Fruit fly (Drosophila melanogaster): Measurements from ENCODE around the gene Sfp38D.

The Sfp38D gene

DNA sequence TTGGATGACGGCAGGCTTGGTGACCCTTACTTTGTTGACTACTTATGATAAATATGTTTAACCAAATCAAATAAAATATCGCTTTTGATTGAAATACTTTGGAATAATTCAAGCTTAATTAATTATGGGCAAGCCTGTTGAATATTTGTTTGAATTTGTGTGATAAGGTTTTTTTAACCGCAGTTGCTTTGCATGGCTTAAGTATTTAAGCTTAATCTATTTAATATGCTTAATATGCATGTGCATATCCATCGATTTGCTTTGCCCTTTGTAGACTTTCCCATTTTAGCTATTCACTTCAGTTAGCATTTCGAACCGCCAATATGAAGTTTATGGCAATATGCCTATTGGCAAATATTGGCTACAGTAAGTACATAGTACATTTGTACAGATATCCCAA lies at the start of gene Sfp38D:
TSS of gene Sfp38D (plus strand) at position 301 of the 400 bp plus-strand sequence.
- no peak for TF ChIP-seq lz (GFP tag; optimal IDR thresholded peaks at IDR 0.05)
- no peak for TF ChIP-seq svp (GFP tag)
- TF ChIP-seq CG11294 (GFP tag; IDR thresholded peaks at IDR 0.05) = no peak
- no peak for TF ChIP-seq CG11762 (GFP tag; optimal IDR thresholded peaks at IDR 0.05; ENCODE audit: insufficient read depth)
- no peak for TF ChIP-seq spab (GFP tag; optimal IDR thresholded peaks at IDR 0.05)
- no peak for TF ChIP-seq CG7368 (GFP tag; optimal IDR thresholded peaks at IDR 0.05)
- TF ChIP-seq esn (GFP tag; optimal IDR thresholded peaks at IDR 0.05) = no peak
- TF ChIP-seq CG15336 (GFP tag; IDR thresholded peaks at IDR 0.05) = no peak
- TF ChIP-seq CG3919 (GFP tag; optimal IDR thresholded peaks at IDR 0.05) = no peak
- TF ChIP-seq Ets21C (GFP tag; optimal IDR thresholded peaks at IDR 0.05) = no peak
- no peak for TF ChIP-seq Blimp-1 (GFP tag; optimal IDR thresholded peaks at IDR 0.05)
- TF ChIP-seq CG10631 (GFP tag; optimal IDR thresholded peaks at IDR 0.05) = no peak
- no peak for TF ChIP-seq Smox (GFP tag; optimal IDR thresholded peaks at IDR 0.05)
- TF ChIP-seq dsx (GFP tag; optimal IDR thresholded peaks at IDR 0.05; ENCODE audit: poor library complexity, severe bottlenecking) = no peak
- no peak for TF ChIP-seq CG32006 (GFP tag; optimal IDR thresholded peaks at IDR 0.05)
- no peak for TF ChIP-seq acj6 (GFP tag; optimal IDR thresholded peaks at IDR 0.05)
- TF ChIP-seq CG1621 (tag; optimal IDR thresholded peaks at IDR 0.05) = no peak
- TF ChIP-seq Sox15 (GFP tag; optimal IDR thresholded peaks at IDR 0.05) = no peak
- no peak for TF ChIP-seq OdsH (GFP tag; optimal IDR thresholded peaks at IDR 0.05)

DNA sequence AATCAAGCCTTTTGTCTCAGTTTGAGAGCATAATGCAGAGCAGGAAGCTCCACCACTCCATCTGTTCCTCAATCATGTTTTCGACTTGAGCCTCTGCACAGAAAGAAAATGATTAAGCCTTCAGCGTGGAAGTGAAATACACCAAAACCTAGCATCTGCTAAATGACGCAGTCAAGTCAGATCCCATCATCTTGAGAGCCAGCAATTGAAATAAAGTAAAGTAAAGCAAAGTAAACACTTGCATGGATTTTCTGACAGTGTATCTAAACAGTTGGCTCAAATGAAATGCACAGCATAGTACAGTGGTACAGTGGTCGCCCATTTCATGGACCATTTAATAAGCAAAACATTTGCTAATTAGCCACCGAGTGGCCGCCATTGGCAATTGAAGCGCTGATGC lies 43.0 kb upstream of the Sfp38D start:
- no peak for TF ChIP-seq dsx (GFP tag; optimal IDR thresholded peaks at IDR 0.05; ENCODE audit: poor library complexity, severe bottlenecking)
- TF ChIP-seq Smox (GFP tag; optimal IDR thresholded peaks at IDR 0.05) = no peak
- TF ChIP-seq CG6163 (GFP tag; IDR thresholded peaks at IDR 0.05) = 0 out of 3 replicates have a peak, but pooled peaks have one; percentile 23
- no peak for TF ChIP-seq CG9139 (GFP tag; optimal IDR thresholded peaks at IDR 0.05)
- no peak for TF ChIP-seq Sox15 (GFP tag; optimal IDR thresholded peaks at IDR 0.05)
- no peak for TF ChIP-seq Sox102F (GFP tag; optimal IDR thresholded peaks at IDR 0.05)
- no peak for TF ChIP-seq CG11902 (GFP tag; optimal IDR thresholded peaks at IDR 0.05)

DNA sequence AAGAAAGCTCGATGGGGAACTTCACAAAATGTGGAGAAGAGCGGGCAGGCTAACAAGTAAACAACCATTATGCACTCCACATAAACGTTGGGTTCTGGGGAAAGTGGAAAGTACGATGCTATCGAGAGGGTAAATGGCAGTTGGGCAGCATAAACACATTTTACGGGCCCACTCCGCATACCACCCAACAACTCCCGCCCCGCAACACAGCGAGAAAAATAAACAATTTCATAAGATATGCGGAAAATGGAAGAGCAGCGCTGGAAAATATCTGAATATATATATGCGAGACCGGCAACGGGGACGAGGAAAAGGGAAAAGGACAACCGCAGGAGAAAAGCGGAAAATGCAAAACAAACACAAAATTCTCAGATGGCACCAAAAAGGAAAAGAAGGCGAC lies 39.4 kb upstream of the Sfp38D start:
- TF ChIP-seq CG8319 (GFP tag; optimal IDR thresholded peaks at IDR 0.05) (no peak), Lpt (GFP tag; optimal IDR thresholded peaks at IDR 0.05) (no peak), dac (GFP tag; optimal IDR thresholded peaks at IDR 0.05) (no peak), CG6163 (GFP tag; IDR thresholded peaks at IDR 0.05) (no peak), salr (GFP tag; optimal IDR thresholded peaks at IDR 0.05) (no peak), fd85E (GFP tag; optimal IDR thresholded peaks at IDR 0.05) (no peak), CG10631 (GFP tag; optimal IDR thresholded peaks at IDR 0.05) (no peak), Smox (GFP tag; optimal IDR thresholded peaks at IDR 0.05) (no peak), Hr4 (GFP tag; optimal IDR thresholded peaks at IDR 0.05) (no peak), CG15336 (GFP tag; IDR thresholded peaks at IDR 0.05) (no peak), Eip75B (GFP tag; optimal IDR thresholded peaks at IDR 0.05) (no peak)

DNA sequence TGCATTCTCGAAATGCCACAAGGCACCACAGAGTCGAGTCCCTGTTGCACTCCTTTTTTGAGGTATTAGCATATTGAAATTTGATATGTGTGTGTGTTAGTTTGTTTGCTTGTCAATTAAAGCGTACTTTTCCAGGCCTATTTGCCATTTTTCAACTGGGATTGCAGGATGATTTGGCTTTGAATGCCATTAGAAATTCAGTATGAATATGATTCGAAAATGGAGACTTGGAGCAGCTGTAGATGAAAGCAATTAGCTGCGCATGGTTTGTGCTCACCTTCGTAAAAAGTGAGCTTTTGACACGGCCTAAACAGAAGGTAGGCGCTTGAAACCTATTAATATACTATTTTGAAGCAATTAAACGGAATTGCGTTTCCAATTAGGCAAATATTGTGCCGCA lies 36.6 kb upstream of the Sfp38D start, which contains the start of gene CG31677:
TSS of gene CG31677 (minus strand) at position 101 of the 400 bp plus-strand sequence.
- TF ChIP-seq CG11762 (GFP tag; optimal IDR thresholded peaks at IDR 0.05; ENCODE audit: insufficient read depth) (no peak), CG6854 (GFP tag; optimal IDR thresholded peaks at IDR 0.05) (no peak), Met (GFP tag; optimal IDR thresholded peaks at IDR 0.05) (no peak), Ets96B (tag; optimal IDR thresholded peaks at IDR 0.05) (no peak), pdm3 (GFP tag; optimal IDR thresholded peaks at IDR 0.05) (no peak), CG8319 (GFP tag; optimal IDR thresholded peaks at IDR 0.05) (no peak), dsx (GFP tag; optimal IDR thresholded peaks at IDR 0.05; ENCODE audit: poor library complexity, severe bottlenecking) (no peak), spab (GFP tag; optimal IDR thresholded peaks at IDR 0.05) (no peak), net (GFP tag; optimal IDR thresholded peaks at IDR 0.05) (no peak), Hr38 (GFP tag; optimal IDR thresholded peaks at IDR 0.05) (no peak), CG6276 (GFP tag; optimal IDR thresholded peaks at IDR 0.05) (no peak), achi (GFP tag; optimal IDR thresholded peaks at IDR 0.05) (no peak), Eip78C (GFP tag) (no peak), Blimp-1 (GFP tag; optimal IDR thresholded peaks at IDR 0.05) (no peak), CG11294 (GFP tag; IDR thresholded peaks at IDR 0.05) (no peak), Sox14 (GFP tag; optimal IDR thresholded peaks at IDR 0.05) (no peak), CG1621 (tag; optimal IDR thresholded peaks at IDR 0.05) (no peak)
